Fruit fly (Drosophila melanogaster): ENCODE data around the gene Usp32.

Gene Usp32

DNA sequence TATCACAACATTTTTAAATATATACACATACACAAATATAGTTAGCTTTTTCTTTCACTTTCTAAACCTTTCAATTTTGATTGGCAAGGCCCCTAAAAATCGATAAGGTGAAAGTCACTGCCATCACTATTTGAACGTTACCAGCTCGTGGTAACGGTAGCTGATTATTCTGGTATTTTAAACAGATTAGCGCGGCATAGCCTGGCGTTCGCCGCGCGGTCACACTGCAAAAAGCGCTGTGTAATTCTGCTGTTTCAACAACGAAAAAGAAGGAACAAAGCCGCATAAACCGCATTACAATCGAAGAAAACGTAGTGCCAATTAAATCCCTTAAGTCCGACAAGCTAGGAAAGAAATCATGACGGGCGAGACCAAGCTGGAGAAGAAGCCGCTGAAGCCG is 43.9 kb downstream of the Usp32 start, which contains the start of gene Rpn1 (continued):
- TF ChIP-seq CG2202 (tag; optimal IDR thresholded peaks at IDR 0.05): no peak
- no peak for TF ChIP-seq H15 (GFP tag; IDR thresholded peaks at IDR 0.05)
- TF ChIP-seq CG4360 (GFP tag; IDR thresholded peaks at IDR 0.05): no peak
- TF ChIP-seq CG8924 (tag; optimal IDR thresholded peaks at IDR 0.05): no peak
- TF ChIP-seq sr (GFP tag; IDR thresholded peaks at IDR 0.05): no peak
- TF ChIP-seq MESR4 (GFP tag; optimal IDR thresholded peaks at IDR 0.05): peak; percentile 87
- TF ChIP-seq Hr51 (GFP tag; optimal IDR thresholded peaks at IDR 0.05): no peak
- TF ChIP-seq amos (GFP tag; IDR thresholded peaks at IDR 0.05; ENCODE audit: partially characterized antibody): peak; percentile 57; the same call in 1 of the 2 replicates
- TF ChIP-seq jumu (GFP tag; optimal IDR thresholded peaks at IDR 0.05): peak; percentile 4
- no peak for TF ChIP-seq ken (GFP tag; IDR thresholded peaks at IDR 0.05)
- no peak for TF ChIP-seq CG17612 (GFP tag; IDR thresholded peaks at IDR 0.05)
- TF ChIP-seq CG2120 (GFP tag; optimal IDR thresholded peaks at IDR 0.05): peak; percentile 52
- peak; percentile 48 for TF ChIP-seq Xbp1 (GFP tag; optimal IDR thresholded peaks at IDR 0.05)
- TF ChIP-seq CG12299 (tag; optimal IDR thresholded peaks at IDR 0.05): no peak
- TF ChIP-seq gro (GFP tag; optimal IDR thresholded peaks at IDR 0.05): peak; percentile 12
- TF ChIP-seq ems (GFP tag; optimal IDR thresholded peaks at IDR 0.05): no peak
- peak; percentile 77 for TF ChIP-seq CG2116 (GFP tag; optimal IDR thresholded peaks at IDR 0.05)
- TF ChIP-seq hth (optimal IDR thresholded peaks at IDR 0.05): no peak
- TF ChIP-seq CG6791 (GFP tag; IDR thresholded peaks at IDR 0.05; ENCODE audit: partially characterized antibody): peak; percentile 62; the same call in 1 of the 3 replicates
- TF ChIP-seq fd64A (GFP tag; optimal IDR thresholded peaks at IDR 0.05): no peak
- TF ChIP-seq en (GFP tag; optimal IDR thresholded peaks at IDR 0.05): no peak
- no peak for TF ChIP-seq CG4820 (GFP tag; optimal IDR thresholded peaks at IDR 0.05)
- no peak for TF ChIP-seq CG10209 (GFP tag; optimal IDR thresholded peaks at IDR 0.05)
- TF ChIP-seq CrebB (tag; optimal IDR thresholded peaks at IDR 0.05): no peak
- TF ChIP-seq CG10366 (GFP tag; IDR thresholded peaks at IDR 0.05): no peak
- no peak for TF ChIP-seq Doc3 (GFP tag; IDR thresholded peaks at IDR 0.05; ENCODE audit: partially characterized antibody)
- TF ChIP-seq crc (GFP tag; optimal IDR thresholded peaks at IDR 0.05): no peak
- no peak for TF ChIP-seq CG34376 (GFP tag; optimal IDR thresholded peaks at IDR 0.05)
- no peak for TF ChIP-seq Fer3 (tag; optimal IDR thresholded peaks at IDR 0.05)
- no peak for TF ChIP-seq cwo (GFP tag; optimal IDR thresholded peaks at IDR 0.05)
- no peak for TF ChIP-seq CG10565 (GFP tag; optimal IDR thresholded peaks at IDR 0.05)
- no peak for TF ChIP-seq gt (GFP tag; IDR thresholded peaks at IDR 0.05)
- no peak for TF ChIP-seq ewg (GFP tag; optimal IDR thresholded peaks at IDR 0.05)
- no peak for TF ChIP-seq CG2712 (tag; optimal IDR thresholded peaks at IDR 0.05)
- TF ChIP-seq CG1529 (GFP tag; optimal IDR thresholded peaks at IDR 0.05): no peak
- TF ChIP-seq CG11504 (tag; optimal IDR thresholded peaks at IDR 0.05): no peak
- peak; percentile 39 for TF ChIP-seq mam (GFP tag; optimal IDR thresholded peaks at IDR 0.05)
- TF ChIP-seq ERR (GFP tag; optimal IDR thresholded peaks at IDR 0.05): no peak
- TF ChIP-seq row (GFP tag; IDR thresholded peaks at IDR 0.05): peak; percentile 82
- TF ChIP-seq vnd (GFP tag; IDR thresholded peaks at IDR 0.05; ENCODE audit: partially characterized antibody): 0 out of 3 replicates have a peak, but pooled peaks have one; percentile 33
- TF ChIP-seq CG13123 (GFP tag; optimal IDR thresholded peaks at IDR 0.05): no peak
- peak; percentile 69 for TF ChIP-seq bcd (GFP tag; optimal IDR thresholded peaks at IDR 0.05)
- TF ChIP-seq ssp (GFP tag; IDR thresholded peaks at IDR 0.05): peak; percentile 49
- TF ChIP-seq H2.0 (GFP tag; IDR thresholded peaks at IDR 0.05): no peak
- TF ChIP-seq CG15073 (GFP tag; optimal IDR thresholded peaks at IDR 0.05): no peak
- TF ChIP-seq CG13287 (GFP tag; IDR thresholded peaks at IDR 0.05; ENCODE audit: partially characterized antibody): peak; percentile 68
- peak; percentile 21 for TF ChIP-seq CG17186 (GFP tag; optimal IDR thresholded peaks at IDR 0.05)
- no peak for TF ChIP-seq CG33557 (GFP tag; optimal IDR thresholded peaks at IDR 0.05)
- TF ChIP-seq ci (GFP tag; IDR thresholded peaks at IDR 0.05): peak; percentile 49; the same call in 2 of the 3 replicates
- no peak for TF ChIP-seq emc (GFP tag; optimal IDR thresholded peaks at IDR 0.05)
- TF ChIP-seq CG10274 (GFP tag; optimal IDR thresholded peaks at IDR 0.05): no peak

Measured in whole organism, embryonic.